Fruit fly (Drosophila melanogaster) whole organism, embryonic: ENCODE measurements around the gene CG11920.

ENCODE experiments used
- Ada2b ChIP-seq: fragments of 200-800 bp; sonication (Bioruptor generic); IDR thresholded peaks from 2 replicates; pipeline ENCODE4 v1.3.6; 2022; ENCODE audit warnings: missing biosample characterization, missing genetic modification characterization
- Antp ChIP-seq: fragments of 200-800 bp; sonication (Bioruptor generic); optimal IDR thresholded peaks from 3 replicates; lab custom pipeline; 2016; ENCODE audit warnings: missing biosample characterization, missing genetic modification characterization
- CG11696 ChIP-seq: fragments of 200-800 bp; sonication (Bioruptor generic); IDR thresholded peaks from 2 replicates; pipeline ENCODE4 v1.3.6; 2022; ENCODE audit warnings: missing biosample characterization, missing genetic modification characterization
- CG12155 ChIP-seq: fragments of 200-800 bp; sonication (Bioruptor generic); optimal IDR thresholded peaks from 3 replicates; lab custom pipeline; 2016; ENCODE audit warnings: missing biosample characterization, missing genetic modification characterization
- CG12391 ChIP-seq: fragments of 200-800 bp; sonication (Bioruptor generic); optimal IDR thresholded peaks from 3 replicates; lab custom pipeline; 2018; ENCODE audit warnings: missing biosample characterization, mild to moderate bottlenecking, missing genetic modification characterization, moderate library complexity
- CG12744 ChIP-seq: fragments of 200-800 bp; sonication (Bioruptor generic); optimal IDR thresholded peaks from 2 replicates; lab custom pipeline; 2016; ENCODE audit warnings: missing biosample characterization, missing genetic modification characterization
- CG12942 ChIP-seq: fragments of 200-800 bp; sonication (Bioruptor generic); optimal IDR thresholded peaks from 3 replicates; lab custom pipeline; 2016; ENCODE audit warnings: missing biosample characterization, missing genetic modification characterization
- CG15269 ChIP-seq: fragments of 200-800 bp; sonication (Bioruptor generic); optimal IDR thresholded peaks from 2 replicates; lab custom pipeline; 2018; ENCODE audit warnings: missing biosample characterization, mild to moderate bottlenecking, missing genetic modification characterization, moderate library complexity
- CG1602 ChIP-seq: fragments of 200-800 bp; sonication (Bioruptor generic); optimal IDR thresholded peaks from 3 replicates; lab custom pipeline; 2016; ENCODE audit warnings: missing biosample characterization, missing genetic modification characterization
- CG1647 ChIP-seq: fragments of 200-800 bp; sonication (Bioruptor generic); optimal IDR thresholded peaks from 3 replicates; lab custom pipeline; 2016; ENCODE audit warnings: missing biosample characterization, missing genetic modification characterization
- CG17186 ChIP-seq: fragments of 200-800 bp; sonication (Bioruptor generic); optimal IDR thresholded peaks from 3 replicates; lab custom pipeline; 2017; ENCODE audit warnings: missing biosample characterization, missing genetic modification reagents, missing genetic modification characterization
- CG1832 ChIP-seq: fragments of 200-800 bp; sonication (Bioruptor generic); optimal IDR thresholded peaks from 2 replicates; lab custom pipeline; 2017; ENCODE audit warnings: missing biosample characterization, mild to moderate bottlenecking, missing genetic modification characterization, inconsistent platforms
- CG30431 ChIP-seq: fragments of 200-800 bp; sonication (Bioruptor generic); optimal IDR thresholded peaks from 2 replicates; lab custom pipeline; 2017; ENCODE audit warnings: missing biosample characterization, missing genetic modification characterization
- CG3407 ChIP-seq: fragments of 200-800 bp; sonication (Bioruptor generic); optimal IDR thresholded peaks from 2 replicates; lab custom pipeline; 2018; ENCODE audit warnings: missing biosample characterization, mild to moderate bottlenecking, missing genetic modification characterization
- CG42726 ChIP-seq: fragments of 200-800 bp; sonication (Bioruptor generic); IDR thresholded peaks from 2 replicates; pipeline ENCODE4 v1.3.6; 2022; ENCODE audit warnings: missing biosample characterization, missing genetic modification characterization; ENCODE audit not compliant: partially characterized antibody
- CG4328 ChIP-seq: fragments of 200-800 bp; sonication (Bioruptor generic); optimal IDR thresholded peaks from 3 replicates; lab custom pipeline; 2017; ENCODE audit warnings: missing biosample characterization, missing genetic modification reagents, missing genetic modification characterization
- CG6765 ChIP-seq: fragments of 200-800 bp; sonication (Bioruptor generic); optimal IDR thresholded peaks from 3 replicates; lab custom pipeline; 2017; ENCODE audit warnings: missing biosample characterization, mild to moderate bottlenecking, missing genetic modification characterization
- CG6813 ChIP-seq: fragments of 200-800 bp; sonication (Bioruptor generic); optimal IDR thresholded peaks from 2 replicates; lab custom pipeline; 2017; ENCODE audit warnings: missing biosample characterization, missing genetic modification characterization, mild to moderate bottlenecking, moderate library complexity, missing genetic modification reagents
- CG7963 ChIP-seq: fragments of 200-800 bp; sonication (Bioruptor generic); IDR thresholded peaks from 3 replicates; pipeline ENCODE4 v1.3.6; 2022; ENCODE audit warnings: missing biosample characterization, missing genetic modification characterization; ENCODE audit not compliant: partially characterized antibody
- CG7987 ChIP-seq: fragments of 200-800 bp; sonication (Bioruptor generic); optimal IDR thresholded peaks from 2 replicates; lab custom pipeline; 2018; ENCODE audit warnings: missing biosample characterization, mild to moderate bottlenecking, missing genetic modification characterization, moderate library complexity
- CG8765 ChIP-seq: fragments of 200-800 bp; sonication (Bioruptor generic); IDR thresholded peaks from 2 replicates; pipeline ENCODE4 v1.3.6; 2022; ENCODE audit warnings: missing biosample characterization, missing genetic modification characterization
- CG9727 ChIP-seq: fragments of 200-800 bp; sonication (Bioruptor generic); optimal IDR thresholded peaks from 3 replicates; lab custom pipeline; 2017; ENCODE audit warnings: missing biosample characterization, mild to moderate bottlenecking, missing genetic modification characterization
- CG9797 ChIP-seq: fragments of 200-800 bp; sonication (Bioruptor generic); optimal IDR thresholded peaks from 3 replicates; lab custom pipeline; 2018; ENCODE audit warnings: missing biosample characterization, mild to moderate bottlenecking, missing genetic modification characterization
- Dip3 ChIP-seq: fragments of 200-800 bp; sonication (Bioruptor generic); optimal IDR thresholded peaks from 3 replicates; lab custom pipeline; 2016; ENCODE audit warnings: missing biosample characterization, missing genetic modification characterization
- E2f1 ChIP-seq: fragments of 200-800 bp; sonication (Bioruptor generic); IDR thresholded peaks from 2 replicates; pipeline ENCODE4 v1.3.6; 2022; ENCODE audit warnings: missing biosample characterization, missing genetic modification characterization
- H15 ChIP-seq: fragments of 200-800 bp; sonication (Bioruptor generic); IDR thresholded peaks from 3 replicates; pipeline ENCODE4 v1.3.6; 2022; ENCODE audit warnings: missing biosample characterization, missing genetic modification characterization
- Hsf ChIP-seq: fragments of 200-800 bp; sonication (Bioruptor generic); optimal IDR thresholded peaks from 3 replicates; lab custom pipeline; 2016; ENCODE audit warnings: missing biosample characterization, missing genetic modification characterization
- Rx ChIP-seq: fragments of 200-800 bp; sonication (Bioruptor generic); IDR thresholded peaks from 2 replicates; pipeline ENCODE4 v1.3.6; 2022; ENCODE audit warnings: missing biosample characterization, missing genetic modification characterization
- Sox100B ChIP-seq: fragments of 200-800 bp; sonication (Bioruptor generic); optimal IDR thresholded peaks from 3 replicates; lab custom pipeline; 2018; ENCODE audit warnings: missing biosample characterization, mild to moderate bottlenecking, missing genetic modification characterization
- Ssrp ChIP-seq: fragments of 200-800 bp; sonication (Bioruptor generic); optimal IDR thresholded peaks from 2 replicates; lab custom pipeline; 2018; ENCODE audit warnings: missing biosample characterization, mild to moderate bottlenecking, missing genetic modification characterization, moderate library complexity
- Stat92E ChIP-seq, 3 experiments: fragments of >200 bp in 2 of 3; fragments of 200-800 bp in 1 of 3; sonication (Bioruptor generic) in 1 of 3; optimal IDR thresholded peaks; 2 replicates each; lab custom pipeline; 2017 to 2019; ENCODE audit warnings: missing biosample characterization in 3 of 3, missing genetic modification characterization in 3 of 3, mild to moderate bottlenecking in 1 of 3, moderate library complexity in 1 of 3
- TFAM ChIP-seq: fragments of 200-800 bp; sonication (Bioruptor generic); optimal IDR thresholded peaks from 2 replicates; lab custom pipeline; 2017; ENCODE audit warnings: missing biosample characterization, missing genetic modification characterization, inconsistent platforms
- amos ChIP-seq: fragments of 200-800 bp; sonication (Bioruptor generic); IDR thresholded peaks from 2 replicates; pipeline ENCODE4 v1.3.6; 2022; ENCODE audit warnings: missing biosample characterization, missing genetic modification characterization; ENCODE audit not compliant: partially characterized antibody
- bcd ChIP-seq: fragments of 200-800 bp; sonication (Bioruptor generic); optimal IDR thresholded peaks from 2 replicates; lab custom pipeline; 2017; ENCODE audit warnings: missing biosample characterization, mild to moderate bottlenecking, missing genetic modification characterization
- br ChIP-seq: fragments of >200 bp; optimal IDR thresholded peaks from 2 replicates; lab custom pipeline; 2017
- caup ChIP-seq: fragments of 200-800 bp; sonication (Bioruptor generic); optimal IDR thresholded peaks from 3 replicates; lab custom pipeline; 2017; ENCODE audit warnings: missing biosample characterization, mild to moderate bottlenecking, missing genetic modification characterization, moderate library complexity; ENCODE audit not compliant: severe bottlenecking
- chm ChIP-seq: fragments of 200-800 bp; sonication (Bioruptor generic); IDR thresholded peaks from 2 replicates; pipeline ENCODE4 v1.3.6; 2022; ENCODE audit warnings: missing biosample characterization, missing genetic modification characterization
- danr ChIP-seq: fragments of 200-800 bp; sonication (Bioruptor generic); IDR thresholded peaks from 2 replicates; pipeline ENCODE4 v1.3.6; 2022; ENCODE audit warnings: missing biosample characterization, missing genetic modification characterization
- exex ChIP-seq: fragments of 200-800 bp; sonication (Bioruptor generic); optimal IDR thresholded peaks from 4 replicates; lab custom pipeline; 2018; ENCODE audit warnings: missing biosample characterization, mild to moderate bottlenecking, missing genetic modification characterization, moderate library complexity
- eyg ChIP-seq: fragments of 200-800 bp; sonication (Bioruptor generic); optimal IDR thresholded peaks from 3 replicates; lab custom pipeline; 2016; ENCODE audit warnings: missing biosample characterization, missing genetic modification characterization
- grn ChIP-seq: fragments of 200-800 bp; sonication (Bioruptor generic); optimal IDR thresholded peaks from 3 replicates; lab custom pipeline; 2017; ENCODE audit warnings: missing biosample characterization, missing genetic modification characterization
- gro ChIP-seq: fragments of 200-800 bp; sonication (Bioruptor generic); optimal IDR thresholded peaks from 2 replicates; lab custom pipeline; 2016; ENCODE audit warnings: missing biosample characterization, missing genetic modification characterization
- hth ChIP-seq: fragments of >200 bp; optimal IDR thresholded peaks from 2 replicates; lab custom pipeline; 2017; ENCODE audit warnings: inconsistent platforms
- jigr1 ChIP-seq: fragments of 200-800 bp; sonication (Bioruptor generic); IDR thresholded peaks from 3 replicates; pipeline ENCODE4 v1.3.6; 2022; ENCODE audit warnings: missing biosample characterization, missing genetic modification characterization
- jing ChIP-seq: fragments of 200-800 bp; sonication (Bioruptor generic); optimal IDR thresholded peaks from 2 replicates; lab custom pipeline; 2018; ENCODE audit warnings: missing biosample characterization, mild to moderate bottlenecking, missing genetic modification characterization
- nmo ChIP-seq: fragments of 200-800 bp; sonication (Bioruptor generic); optimal IDR thresholded peaks from 2 replicates; lab custom pipeline; 2018; ENCODE audit warnings: missing biosample characterization, mild to moderate bottlenecking, missing genetic modification characterization, moderate library complexity
- nom ChIP-seq: fragments of 200-800 bp; sonication (Bioruptor generic); optimal IDR thresholded peaks from 2 replicates; lab custom pipeline; 2017; ENCODE audit warnings: missing biosample characterization, missing genetic modification characterization, mild to moderate bottlenecking, moderate library complexity, missing genetic modification reagents
- slou ChIP-seq: fragments of 200-800 bp; sonication (Bioruptor generic); optimal IDR thresholded peaks from 3 replicates; lab custom pipeline; 2016; ENCODE audit warnings: missing biosample characterization, missing genetic modification characterization
- so ChIP-seq: fragments of 200-800 bp; sonication (Bioruptor generic); IDR thresholded peaks from 3 replicates; pipeline ENCODE4 v1.3.6; 2022; ENCODE audit warnings: missing biosample characterization, missing genetic modification characterization
- tup ChIP-seq: fragments of 200-800 bp; sonication (Bioruptor generic); optimal IDR thresholded peaks from 2 replicates; lab custom pipeline; 2016; ENCODE audit warnings: missing biosample characterization, mild to moderate bottlenecking, missing genetic modification characterization, moderate library complexity
- wek ChIP-seq: fragments of 200-800 bp; sonication (Bioruptor generic); optimal IDR thresholded peaks from 3 replicates; lab custom pipeline; 2018; ENCODE audit warnings: missing biosample characterization, mild to moderate bottlenecking, missing genetic modification characterization, moderate library complexity

The CG11920 gene

dm6 chr3R:25039028-25039476 lies 35.6 kb upstream of the CG11920 start, which contains the start of the genes Ythdf and bai (continued):
- TF ChIP-seq CG12942 (peak; percentile 34), gro (GFP tag; lab: Kevin White, UChicago) (peak; percentile 35), jing (GFP tag; lab: Kevin White, UChicago) (no peak), CG11696 (GFP tag; lab: Robert Waterston, UW) (no peak), wek (GFP tag; lab: Kevin White, UChicago) (no peak), CG7987 (GFP tag; lab: Kevin White, UChicago) (no peak), CG9727 (GFP tag; lab: Kevin White, UChicago) (no peak), hth (lab: Kevin White, UChicago) (no peak), H15 (GFP tag; lab: Robert Waterston, UW) (no peak), CG30431 (GFP tag; lab: Kevin White, UChicago) (no peak), CG1647 (peak; percentile 18), grn (GFP tag; lab: Kevin White, UChicago) (no peak), CG12391 (no peak), Ssrp (tag; lab: Kevin White, UChicago) (no peak), E2f1 (GFP tag; lab: Robert Waterston, UW) (no peak), CG1602 (GFP tag; lab: Kevin White, UChicago) (peak; percentile 14), CG1832 (GFP tag; lab: Kevin White, UChicago) (no peak), CG15269 (tag; lab: Kevin White, UChicago) (no peak), Dip3 (GFP tag; lab: Kevin White, UChicago) (peak; percentile 17), danr (GFP tag; lab: Robert Waterston, UW) (no peak), CG6765 (GFP tag; lab: Kevin White, UChicago) (no peak), Stat92E (GFP tag; optimal IDR thresholded peaks at IDR 0.05; lab: Kevin White, UChicago) (no peak), br (lab: Kevin White, UChicago) (no peak), bcd (GFP tag; lab: Kevin White, UChicago) (no peak), so (GFP tag; lab: Robert Waterston, UW) (no peak), CG8765 (GFP tag; lab: Robert Waterston, UW) (no peak), CG3407 (GFP tag; lab: Kevin White, UChicago) (no peak), Hsf (GFP tag; lab: Kevin White, UChicago) (peak; percentile 50), tup (GFP tag; lab: Kevin White, UChicago) (peak; percentile 13), CG6813 (no peak), Sox100B (GFP tag; lab: Kevin White, UChicago) (no peak), CG4328 (GFP tag; lab: Kevin White, UChicago) (no peak), nom (no peak), TFAM (GFP tag; lab: Kevin White, UChicago) (no peak), caup (no peak), chm (0 out of 2 replicates have a peak, but pooled peaks have one; percentile 13), CG17186 (GFP tag; lab: Kevin White, UChicago) (peak; percentile 92), jigr1 (GFP tag; lab: Robert Waterston, UW) (no peak), CG42726 (GFP tag; lab: Robert Waterston, UW) (peak; percentile 82), exex (tag; lab: Kevin White, UChicago) (peak; percentile 49), CG7963 (peak; percentile 55; the same call in 1 of the 3 replicates), CG12155 (GFP tag; lab: Kevin White, UChicago) (peak; percentile 63), eyg (no peak), Antp (GFP tag; lab: Kevin White, UChicago) (no peak), Ada2b (no peak), nmo (peak; percentile 81), amos (GFP tag; lab: Robert Waterston, UW) (peak; percentile 86), CG12744 (GFP tag; lab: Kevin White, UChicago) (no peak), CG9797 (peak; percentile 75), Rx (GFP tag; lab: Robert Waterston, UW) (no peak), slou (GFP tag; lab: Kevin White, UChicago) (peak; percentile 37)
